Fruit fly (Drosophila melanogaster) whole organism, embryonic: ENCODE results near the gene CG9471.

Source experiments
- Abd-B ChIP-seq: fragments of 200-800 bp; sonication (Bioruptor generic); optimal IDR thresholded peaks from 2 replicates; lab custom pipeline; 2018; ENCODE audit warnings: missing biosample characterization, mild to moderate bottlenecking, missing genetic modification characterization, moderate library complexity
- B-H1 ChIP-seq: fragments of 200-800 bp; sonication (Bioruptor generic); IDR thresholded peaks from 3 replicates; pipeline ENCODE4 v1.3.6; 2022; ENCODE audit warnings: missing biosample characterization, missing genetic modification characterization
- Bgb ChIP-seq: fragments of 200-800 bp; sonication (Bioruptor generic); IDR thresholded peaks from 2 replicates; pipeline ENCODE4 v1.3.6; 2022; ENCODE audit warnings: missing biosample characterization, missing genetic modification characterization; ENCODE audit not compliant: partially characterized antibody
- Bteb2 ChIP-seq: fragments of 200-800 bp; sonication (Bioruptor generic); optimal IDR thresholded peaks from 2 replicates; lab custom pipeline; 2016; ENCODE audit warnings: missing biosample characterization, missing genetic modification characterization
- CG10654 ChIP-seq: fragments of 200-800 bp; sonication (Bioruptor generic); optimal IDR thresholded peaks from 2 replicates; lab custom pipeline; 2016; ENCODE audit warnings: missing biosample characterization, missing genetic modification characterization
- CG11085 ChIP-seq: fragments of 200-800 bp; sonication (Bioruptor generic); IDR thresholded peaks from 2 replicates; pipeline ENCODE4 v1.3.6; 2022; ENCODE audit warnings: missing biosample characterization, missing genetic modification characterization
- CG11456 ChIP-seq: fragments of 200-800 bp; sonication (Bioruptor generic); IDR thresholded peaks from 3 replicates; pipeline ENCODE4 v1.3.6; 2022; ENCODE audit warnings: missing biosample characterization, missing genetic modification characterization
- CG11696 ChIP-seq: fragments of 200-800 bp; sonication (Bioruptor generic); IDR thresholded peaks from 2 replicates; pipeline ENCODE4 v1.3.6; 2022; ENCODE audit warnings: missing biosample characterization, missing genetic modification characterization
- CG12769 ChIP-seq: fragments of 200-800 bp; sonication (Bioruptor generic); optimal IDR thresholded peaks from 2 replicates; lab custom pipeline; 2019; ENCODE audit warnings: missing biosample characterization, mild to moderate bottlenecking, missing genetic modification characterization, moderate library complexity
- CG14710 ChIP-seq: fragments of 200-800 bp; sonication (Bioruptor generic); optimal IDR thresholded peaks from 3 replicates; lab custom pipeline; 2019; ENCODE audit warnings: missing biosample characterization, mild to moderate bottlenecking, missing genetic modification characterization, moderate library complexity
- CG15479 ChIP-seq: fragments of 200-800 bp; sonication (Bioruptor generic); optimal IDR thresholded peaks from 3 replicates; lab custom pipeline; 2019; ENCODE audit warnings: missing biosample characterization, mild to moderate bottlenecking, missing genetic modification characterization, moderate library complexity
- CG15601 ChIP-seq: fragments of 200-800 bp; sonication (Bioruptor generic); optimal IDR thresholded peaks from 3 replicates; lab custom pipeline; 2019; ENCODE audit warnings: missing biosample characterization, mild to moderate bottlenecking, missing genetic modification characterization, moderate library complexity
- CG17829 ChIP-seq: fragments of 200-800 bp; optimal IDR thresholded peaks from 2 replicates; lab custom pipeline; 2019; ENCODE audit warnings: missing biosample characterization, mild to moderate bottlenecking, missing genetic modification characterization, moderate library complexity
- CG18011 ChIP-seq: fragments of 200-800 bp; sonication (Bioruptor generic); optimal IDR thresholded peaks from 2 replicates; lab custom pipeline; 2017; ENCODE audit warnings: missing biosample characterization, missing genetic modification characterization, mild to moderate bottlenecking, moderate library complexity, missing genotype
- CG2129 ChIP-seq: fragments of 200-800 bp; sonication (Bioruptor generic); IDR thresholded peaks from 2 replicates; pipeline ENCODE4 v1.3.6; 2022; ENCODE audit warnings: missing biosample characterization, missing genetic modification characterization; ENCODE audit not compliant: partially characterized antibody
- CG2889 ChIP-seq: fragments of 200-800 bp; sonication (Bioruptor generic); IDR thresholded peaks from 3 replicates; pipeline ENCODE4 v1.3.6; 2022; ENCODE audit warnings: missing biosample characterization, missing genetic modification characterization
- CG3163 ChIP-seq: fragments of 200-800 bp; sonication (Bioruptor generic); optimal IDR thresholded peaks from 3 replicates; lab custom pipeline; 2016; ENCODE audit warnings: missing biosample characterization, missing genetic modification characterization
- CG32532 ChIP-seq: fragments of 200-800 bp; sonication (Bioruptor generic); IDR thresholded peaks from 2 replicates; pipeline ENCODE4 v1.3.6; 2022; ENCODE audit warnings: missing biosample characterization, missing genetic modification characterization
- CG33213 ChIP-seq: fragments of 200-800 bp; sonication (Bioruptor generic); optimal IDR thresholded peaks from 3 replicates; lab custom pipeline; 2016; ENCODE audit warnings: missing biosample characterization, missing genetic modification characterization
- CG4617 ChIP-seq: fragments of 200-800 bp; sonication (Bioruptor generic); optimal IDR thresholded peaks from 3 replicates; lab custom pipeline; 2016; ENCODE audit warnings: missing biosample characterization, missing genetic modification characterization, borderline replicate concordance
- CG6683 ChIP-seq: fragments of 200-800 bp; sonication (Bioruptor generic); optimal IDR thresholded peaks from 2 replicates; lab custom pipeline; 2017; ENCODE audit warnings: missing biosample characterization, mild to moderate bottlenecking, missing genetic modification characterization, missing genetic modification reagents
- CG8944 ChIP-seq: fragments of 200-800 bp; sonication (Bioruptor generic); optimal IDR thresholded peaks from 3 replicates; lab custom pipeline; 2016; ENCODE audit warnings: missing biosample characterization, missing genetic modification characterization
- Dref ChIP-seq: fragments of 200-800 bp; sonication (Bioruptor generic); IDR thresholded peaks from 2 replicates; pipeline ENCODE4 v1.3.6; 2022; ENCODE audit warnings: missing biosample characterization, missing genetic modification characterization
- Ets65A ChIP-seq: fragments of 200-800 bp; sonication (Bioruptor generic); peaks from one replicate; lab custom pipeline; 2016; ENCODE audit warnings: missing biosample characterization, missing genetic modification characterization
- Ets97D ChIP-seq: fragments of 200-800 bp; sonication (Bioruptor generic); optimal IDR thresholded peaks from 3 replicates; lab custom pipeline; 2016; ENCODE audit warnings: missing biosample characterization, missing genetic modification characterization
- HLHmδ ChIP-seq: fragments of 200-800 bp; sonication (Bioruptor generic); optimal IDR thresholded peaks from 2 replicates; lab custom pipeline; 2018; ENCODE audit warnings: missing biosample characterization, mild to moderate bottlenecking, missing genetic modification characterization, moderate library complexity
- Hr3 ChIP-seq: fragments of 200-800 bp; sonication (Bioruptor generic); optimal IDR thresholded peaks from 3 replicates; lab custom pipeline; 2016; ENCODE audit warnings: missing biosample characterization, missing genetic modification characterization
- Jarid2 ChIP-seq: fragments of 200-800 bp; sonication (Bioruptor generic); optimal IDR thresholded peaks from 3 replicates; lab custom pipeline; 2017; ENCODE audit warnings: mild to moderate bottlenecking, missing biosample characterization, missing genetic modification reagents, missing genetic modification characterization
- Oaz ChIP-seq: fragments of 200-800 bp; sonication (Bioruptor generic); IDR thresholded peaks from 2 replicates; pipeline ENCODE4 v1.3.6; 2022; ENCODE audit warnings: missing biosample characterization, missing genetic modification characterization
- Pdp1 ChIP-seq, 2 experiments: fragments of 200-800 bp; sonication (Bioruptor generic); optimal IDR thresholded peaks; 3 replicates each; lab custom pipeline; 2016; ENCODE audit warnings: missing biosample characterization in 2 of 2, missing genetic modification characterization in 2 of 2, mild to moderate bottlenecking in 1 of 2, moderate library complexity in 1 of 2
- Stat92E ChIP-seq, 3 experiments: fragments of >200 bp in 2 of 3; fragments of 200-800 bp in 1 of 3; sonication (Bioruptor generic) in 1 of 3; optimal IDR thresholded peaks; 2 replicates each; lab custom pipeline; 2017 to 2019; ENCODE audit warnings: missing biosample characterization in 3 of 3, missing genetic modification characterization in 3 of 3, mild to moderate bottlenecking in 1 of 3, moderate library complexity in 1 of 3
- al ChIP-seq: fragments of 200-800 bp; sonication (Bioruptor generic); IDR thresholded peaks from 2 replicates; pipeline ENCODE4 v1.3.6; 2022; ENCODE audit warnings: missing biosample characterization, missing genetic modification characterization
- aop ChIP-seq: fragments of 200-800 bp; sonication (Bioruptor generic); IDR thresholded peaks from 2 replicates; pipeline ENCODE4 v1.3.6; 2022; ENCODE audit warnings: missing biosample characterization, missing genetic modification characterization
- ato ChIP-seq: fragments of 200-800 bp; sonication (Bioruptor generic); IDR thresholded peaks from 2 replicates; pipeline ENCODE4 v1.3.6; 2022; ENCODE audit warnings: missing biosample characterization, missing genetic modification characterization; ENCODE audit not compliant: partially characterized antibody
- da ChIP-seq: fragments of 200-800 bp; sonication (Bioruptor generic); optimal IDR thresholded peaks from 2 replicates; lab custom pipeline; 2016; ENCODE audit warnings: missing biosample characterization, missing genetic modification characterization
- dmrt99B ChIP-seq: fragments of 200-800 bp; sonication (Bioruptor generic); optimal IDR thresholded peaks from 2 replicates; lab custom pipeline; 2018; ENCODE audit warnings: missing biosample characterization, mild to moderate bottlenecking, missing genetic modification characterization, moderate library complexity
- emc ChIP-seq: fragments of 200-800 bp; sonication (Bioruptor generic); optimal IDR thresholded peaks from 2 replicates; lab custom pipeline; 2016; ENCODE audit warnings: missing biosample characterization, missing genetic modification characterization
- en ChIP-seq: fragments of 200-800 bp; sonication (Bioruptor generic); optimal IDR thresholded peaks from 2 replicates; lab custom pipeline; 2016; ENCODE audit warnings: missing biosample characterization, missing genetic modification characterization
- eve ChIP-seq, 2 experiments: fragments of >200 bp; optimal IDR thresholded peaks; 2 replicates each; lab custom pipeline; 2017; ENCODE audit warnings: missing biosample characterization in 2 of 2, missing genetic modification characterization in 2 of 2
- ftz-f1 ChIP-seq: fragments of 200-800 bp; sonication (Bioruptor generic); optimal IDR thresholded peaks from 2 replicates; lab custom pipeline; 2016; ENCODE audit warnings: missing biosample characterization, missing genetic modification characterization
- grn ChIP-seq: fragments of 200-800 bp; sonication (Bioruptor generic); optimal IDR thresholded peaks from 3 replicates; lab custom pipeline; 2017; ENCODE audit warnings: missing biosample characterization, missing genetic modification characterization
- maf-S ChIP-seq: fragments of 200-800 bp; sonication (Bioruptor generic); optimal IDR thresholded peaks from 2 replicates; lab custom pipeline; 2016; ENCODE audit warnings: missing biosample characterization, missing genetic modification characterization
- pita ChIP-seq: fragments of 200-800 bp; sonication (Bioruptor generic); optimal IDR thresholded peaks from 2 replicates; lab custom pipeline; 2017; ENCODE audit warnings: missing biosample characterization, mild to moderate bottlenecking, missing genetic modification characterization
- ro ChIP-seq: fragments of 200-800 bp; sonication (Bioruptor generic); IDR thresholded peaks from 2 replicates; pipeline ENCODE4 v1.3.6; 2022; ENCODE audit warnings: missing biosample characterization, missing genetic modification characterization
- sens ChIP-seq: fragments of 200-800 bp; sonication (Bioruptor generic); peaks from one replicate; lab custom pipeline; 2016; ENCODE audit warnings: missing biosample characterization, missing genetic modification characterization
- slp2 ChIP-seq: fragments of 200-800 bp; sonication (Bioruptor generic); optimal IDR thresholded peaks from 2 replicates; lab custom pipeline; 2016; ENCODE audit warnings: missing biosample characterization, missing genetic modification characterization
- tll ChIP-seq, 2 experiments: fragments of 200-800 bp in 1 of 2; fragments of >200 bp in 1 of 2; sonication (Bioruptor generic) in 1 of 2; optimal IDR thresholded peaks; 2 replicates each; lab custom pipeline; 2017 to 2019; ENCODE audit warnings: missing biosample characterization in 2 of 2, missing genetic modification characterization in 2 of 2, mild to moderate bottlenecking in 1 of 2, moderate library complexity in 1 of 2
- unc-4 ChIP-seq: fragments of 200-800 bp; sonication (Bioruptor generic); IDR thresholded peaks from 2 replicates; pipeline ENCODE4 v1.3.6; 2022; ENCODE audit warnings: missing biosample characterization, missing genetic modification characterization; ENCODE audit not compliant: partially characterized antibody
- unpg ChIP-seq: fragments of 200-800 bp; sonication (Bioruptor generic); optimal IDR thresholded peaks from 3 replicates; lab custom pipeline; 2018; ENCODE audit warnings: missing biosample characterization, mild to moderate bottlenecking, missing genetic modification characterization, moderate library complexity

CG9471 gene

dm6 chr3R:9800644-9801330 lies 29.4 kb upstream of the CG9471 start, which contains the start of the genes CG9467 and CG8526 (continued):
- peak in 1 of 2 experiments; percentile 44 for TF ChIP-seq tll (GFP tag; optimal IDR thresholded peaks at IDR 0.05; lab: Kevin White, UChicago)
- no peak for TF ChIP-seq Stat92E (GFP tag; optimal IDR thresholded peaks at IDR 0.05; lab: Kevin White, UChicago)
- TF ChIP-seq en (GFP tag; lab: Kevin White, UChicago): no peak
- TF ChIP-seq ftz-f1: no peak
- TF ChIP-seq CG3163 (GFP tag; lab: Kevin White, UChicago): no peak
- 0 out of 2 replicates have a peak, but pooled peaks have one; percentile 52 for TF ChIP-seq CG11085 (GFP tag; lab: Robert Waterston, UW)
- no peak for TF ChIP-seq CG15479 (GFP tag; lab: Kevin White, UChicago)
- peak; percentile 50 for TF ChIP-seq CG10654 (GFP tag; lab: Kevin White, UChicago)
- peak; percentile 65 for TF ChIP-seq CG15601 (tag; lab: Kevin White, UChicago)
- peak; percentile 15 for TF ChIP-seq CG8944 (GFP tag; lab: Kevin White, UChicago)
- no peak for TF ChIP-seq aop (GFP tag; lab: Robert Waterston, UW)
- TF ChIP-seq unpg (GFP tag; lab: Kevin White, UChicago): peak; percentile 55
- no peak for TF ChIP-seq CG6683 (GFP tag; lab: Kevin White, UChicago)
- TF ChIP-seq ro (GFP tag; lab: Robert Waterston, UW): no peak
- peak; percentile 2 for TF ChIP-seq maf-S (GFP tag; lab: Kevin White, UChicago)
- TF ChIP-seq CG12769 (tag; lab: Kevin White, UChicago): no peak
- TF ChIP-seq dmrt99B: no peak
- peak; percentile 80 for TF ChIP-seq unc-4 (GFP tag; lab: Robert Waterston, UW)
- TF ChIP-seq Oaz (GFP tag; lab: Robert Waterston, UW): no peak
- 0 out of 3 replicates have a peak, but pooled peaks have one; percentile 39 for TF ChIP-seq CG11456 (GFP tag; lab: Robert Waterston, UW)
- peak; percentile 74 for TF ChIP-seq Hr3
- no peak for TF ChIP-seq B-H1 (GFP tag; lab: Robert Waterston, UW)
- TF ChIP-seq pita (GFP tag; lab: Kevin White, UChicago): no peak
- peak; percentile 34; the same call in 1 of the 2 replicates for TF ChIP-seq Dref (GFP tag; lab: Robert Waterston, UW)
- peak; percentile 69; the same call in 2 of the 3 replicates for TF ChIP-seq CG2889 (GFP tag; lab: Robert Waterston, UW)
- no peak for TF ChIP-seq Jarid2 (GFP tag; lab: Kevin White, UChicago)
- TF ChIP-seq ato (GFP tag; lab: Robert Waterston, UW): no peak
- no peak for TF ChIP-seq grn (GFP tag; lab: Kevin White, UChicago)
- TF ChIP-seq eve (GFP tag; optimal IDR thresholded peaks at IDR 0.05; lab: Kevin White, UChicago): no peak
- TF ChIP-seq Abd-B (GFP tag; lab: Kevin White, UChicago): peak; percentile 87
- TF ChIP-seq CG11696 (GFP tag; lab: Robert Waterston, UW): no peak
- no peak for TF ChIP-seq Pdp1 (GFP tag; optimal IDR thresholded peaks at IDR 0.05; lab: Kevin White, UChicago)
- TF ChIP-seq emc: no peak
- TF ChIP-seq sens (GFP tag; lab: Kevin White, UChicago): no peak
- peak; percentile 43 for TF ChIP-seq Ets97D (GFP tag; lab: Kevin White, UChicago)
- peak; percentile 80 for TF ChIP-seq CG4617 (GFP tag; lab: Kevin White, UChicago)
- TF ChIP-seq CG33213 (GFP tag; lab: Kevin White, UChicago): peak; percentile 16
- no peak for TF ChIP-seq HLHmδ (GFP tag; lab: Kevin White, UChicago)
- peak; percentile 57 for TF ChIP-seq al (GFP tag; lab: Robert Waterston, UW)
- TF ChIP-seq CG2129 (GFP tag; lab: Robert Waterston, UW): peak; percentile 66
- no peak for TF ChIP-seq da (GFP tag; lab: Kevin White, UChicago)
- TF ChIP-seq CG32532 (GFP tag; lab: Robert Waterston, UW): peak; percentile 69
- no peak for TF ChIP-seq Bteb2
- peak; percentile 51; the same call in 1 of the 2 replicates for TF ChIP-seq Bgb (GFP tag; lab: Robert Waterston, UW)
- no peak for TF ChIP-seq slp2 (GFP tag; lab: Kevin White, UChicago)
- TF ChIP-seq CG17829 (tag; lab: Kevin White, UChicago): peak; percentile 78
- TF ChIP-seq CG14710: peak; percentile 90
- peak; percentile 93 for TF ChIP-seq Ets65A (GFP tag; lab: Kevin White, UChicago)
- TF ChIP-seq CG18011 (GFP tag; lab: Kevin White, UChicago): peak; percentile 26
